Worm (Caenorhabditis elegans): ENCODE measurements around the gene B0336.12.

Gene B0336.12

ce11 chrIII:5680141-5680540 is 29.8 kb downstream of the B0336.12 start, which contains the start of gene pst-2:
pst-2 (plus strand) TSS chrIII:5680433.
- TF ChIP-seq fkh-8 (tag; optimal IDR thresholded peaks at IDR 0.05) = no peak
- peak; percentile 14 for TF ChIP-seq nhr-47 (tag; optimal IDR thresholded peaks at IDR 0.05)
- no peak for TF ChIP-seq swsn-7 (tag; optimal IDR thresholded peaks at IDR 0.05)
- TF ChIP-seq lsy-2 (tag; optimal IDR thresholded peaks at IDR 0.05) = peak in 1 of 2 experiments; percentile 7
- no peak for TF ChIP-seq efl-1 (optimal IDR thresholded peaks at IDR 0.05)
- no peak for TF ChIP-seq efl-1 (GFP tag; optimal IDR thresholded peaks at IDR 0.05 in 1 of 2)
- no peak for TF ChIP-seq hpl-2 (GFP tag; optimal IDR thresholded peaks at IDR 0.05)
- TF ChIP-seq nhr-11 (tag; optimal IDR thresholded peaks at IDR 0.05) = no peak
- TF ChIP-seq blmp-1 (tag; optimal IDR thresholded peaks at IDR 0.05) = peak; percentile 2
- no peak for TF ChIP-seq nhr-12 (tag; optimal IDR thresholded peaks at IDR 0.05)

ce11 chrIII:5678935-5679334 is 31.0 kb downstream of the B0336.12 start, which contains the start of the genes ska-3 and rps-12:
ska-3 (minus strand) TSS chrIII:5679005.
rps-12 (plus strand) TSS chrIII:5679298.
- peak; percentile 54 to 99 for TF ChIP-seq mdl-1 (tag; optimal IDR thresholded peaks at IDR 0.05)
- peak; percentile 69 for TF ChIP-seq ceh-90 (tag; optimal IDR thresholded peaks at IDR 0.05)
- TF ChIP-seq blmp-1 (tag; optimal IDR thresholded peaks at IDR 0.05) = peak; percentile 92
- TF ChIP-seq lir-3 (tag; optimal IDR thresholded peaks at IDR 0.05; ENCODE audit: poor library complexity) = peak; percentile 93
- peak; percentile 98 for TF ChIP-seq nhr-237 (tag; optimal IDR thresholded peaks at IDR 0.05)
- TF ChIP-seq nhr-84 (tag; optimal IDR thresholded peaks at IDR 0.05) = no peak
- peak; percentile 96 for TF ChIP-seq hpl-2 (GFP tag; optimal IDR thresholded peaks at IDR 0.05)
- TF ChIP-seq ces-1 (GFP tag; optimal IDR thresholded peaks at IDR 0.05) = no peak
- peak; percentile 100 for TF ChIP-seq lin-15B (tag; optimal IDR thresholded peaks at IDR 0.05)
- TF ChIP-seq nhr-12 (tag; optimal IDR thresholded peaks at IDR 0.05) = peak; percentile 58
- TF ChIP-seq sup-37 (GFP tag; optimal IDR thresholded peaks at IDR 0.05) = peak; percentile 93
- TF ChIP-seq irx-1 (tag; optimal IDR thresholded peaks at IDR 0.05) = peak; percentile 96
- TF ChIP-seq ceh-8 (GFP tag; optimal IDR thresholded peaks at IDR 0.05) = peak; percentile 97
- TF ChIP-seq ets-5 (GFP tag; IDR thresholded peaks at IDR 0.05) = no peak
- TF ChIP-seq unc-30 (tag; optimal IDR thresholded peaks at IDR 0.05) = peak; percentile 33
- peak; percentile 100 for TF ChIP-seq C16A3.4 (tag; optimal IDR thresholded peaks at IDR 0.05)
- peak; percentile 93 for TF ChIP-seq snpc-4 (tag; optimal IDR thresholded peaks at IDR 0.05)
- peak; percentile 98 for TF ChIP-seq skn-1 (tag; optimal IDR thresholded peaks at IDR 0.05)
- no peak for TF ChIP-seq hlh-17 (GFP tag; optimal IDR thresholded peaks at IDR 0.05; ENCODE audit: borderline replicate concordance)
- peak; percentile 99 for TF ChIP-seq isw-1 (GFP tag; IDR thresholded peaks at IDR 0.05)
- peak; percentile 98 to 99 for TF ChIP-seq efl-1 (optimal IDR thresholded peaks at IDR 0.05)
- peak; percentile 95 to 100 for TF ChIP-seq efl-1 (GFP tag; optimal IDR thresholded peaks at IDR 0.05 in 1 of 2)
- TF ChIP-seq nhr-77 (tag; optimal IDR thresholded peaks at IDR 0.05) = peak; percentile 99
- peak; percentile 92 for TF ChIP-seq fkh-4 (tag; optimal IDR thresholded peaks at IDR 0.05; ENCODE audit: borderline replicate concordance)
- TF ChIP-seq lsy-2 (tag; optimal IDR thresholded peaks at IDR 0.05) = peak; percentile 98
- no peak for TF ChIP-seq alr-1 (tag; optimal IDR thresholded peaks at IDR 0.05; ENCODE audit: borderline replicate concordance)
- peak; percentile 100 for TF ChIP-seq unc-130 (tag; optimal IDR thresholded peaks at IDR 0.05)
- peak; percentile 99 for TF ChIP-seq snu-23 (GFP tag; optimal IDR thresholded peaks at IDR 0.05)
- TF ChIP-seq nhr-28 (tag; optimal IDR thresholded peaks at IDR 0.05) = peak; percentile 19
- TF ChIP-seq sox-4 (tag; optimal IDR thresholded peaks at IDR 0.05) = peak; percentile 89
- TF ChIP-seq unc-62 (GFP tag; optimal IDR thresholded peaks at IDR 0.05) = peak; percentile 79
- peak; percentile 96 for TF ChIP-seq C04F5.9 (tag; optimal IDR thresholded peaks at IDR 0.05)
- peak; percentile 99 for TF ChIP-seq swsn-7 (tag; optimal IDR thresholded peaks at IDR 0.05)
- TF ChIP-seq vab-15 (tag; optimal IDR thresholded peaks at IDR 0.05) = peak; percentile 96
- peak; percentile 99 for TF ChIP-seq nhr-71 (tag; optimal IDR thresholded peaks at IDR 0.05)
- TF ChIP-seq aly-2 (tag; optimal IDR thresholded peaks at IDR 0.05) = peak; percentile 98
- TF ChIP-seq grh-1 (GFP tag; IDR thresholded peaks at IDR 0.05) = peak; percentile 97
- peak; percentile 94 for TF ChIP-seq zip-4 (GFP tag; optimal IDR thresholded peaks at IDR 0.05)
- no peak for TF ChIP-seq sptf-1 (tag; optimal IDR thresholded peaks at IDR 0.05)
- peak; percentile 97 to 99 (median 98) for TF ChIP-seq dpl-1 (GFP tag; optimal IDR thresholded peaks at IDR 0.05)
- no peak for TF ChIP-seq tlp-1 (tag; optimal IDR thresholded peaks at IDR 0.05)
- peak; percentile 96 for TF ChIP-seq nhr-11 (tag; optimal IDR thresholded peaks at IDR 0.05)
- TF ChIP-seq pqm-1 (tag; optimal IDR thresholded peaks at IDR 0.05) = no peak
- TF ChIP-seq unc-98 (GFP tag; IDR thresholded peaks at IDR 0.05) = peak; percentile 86
- TF ChIP-seq fkh-10 (GFP tag; optimal IDR thresholded peaks at IDR 0.05) = peak; percentile 99
- peak; percentile 99 for TF ChIP-seq fkh-8 (tag; optimal IDR thresholded peaks at IDR 0.05)
- TF ChIP-seq tbx-2 (tag; optimal IDR thresholded peaks at IDR 0.05) = peak; percentile 99
- TF ChIP-seq nhr-90 (tag; optimal IDR thresholded peaks at IDR 0.05; ENCODE audit: poor library complexity) = peak; percentile 99
- peak; percentile 14 for TF ChIP-seq Y116A8C.19 (tag; optimal IDR thresholded peaks at IDR 0.05; ENCODE audit: borderline replicate concordance)

Measured in whole organism, L1 larva.